Worm (Caenorhabditis elegans): ENCODE data around the gene C07G3.10.

C07G3.10 gene

DNA sequence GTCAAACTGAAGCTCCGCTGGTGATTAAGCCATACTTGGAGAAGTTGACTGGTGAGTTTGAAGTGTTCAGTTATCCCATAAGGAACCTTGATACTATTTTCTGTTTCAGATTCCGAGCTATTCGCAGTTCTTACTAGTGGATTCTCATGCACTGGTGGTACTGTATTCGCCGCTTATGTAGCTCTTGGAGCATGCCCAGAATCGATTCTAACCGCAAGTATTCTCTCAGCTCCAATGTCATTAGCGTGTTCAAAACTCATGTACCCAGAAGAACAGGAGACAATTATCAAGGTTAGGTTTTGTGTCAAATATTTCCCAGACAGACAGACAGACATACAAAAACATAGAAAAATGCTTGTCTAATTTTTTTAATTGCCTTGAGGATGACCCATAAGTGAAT lies 37.2 kb upstream of the C07G3.10 start:
- TF ChIP-seq R02D3.7 (tag; optimal IDR thresholded peaks at IDR 0.05) (no peak), peb-1 (tag; optimal IDR thresholded peaks at IDR 0.05) (no peak), gmeb-1 (tag; optimal IDR thresholded peaks at IDR 0.05) (no peak), unc-62 (GFP tag; optimal IDR thresholded peaks at IDR 0.05) (no peak), lin-11 (tag; optimal IDR thresholded peaks at IDR 0.05) (no peak)

DNA sequence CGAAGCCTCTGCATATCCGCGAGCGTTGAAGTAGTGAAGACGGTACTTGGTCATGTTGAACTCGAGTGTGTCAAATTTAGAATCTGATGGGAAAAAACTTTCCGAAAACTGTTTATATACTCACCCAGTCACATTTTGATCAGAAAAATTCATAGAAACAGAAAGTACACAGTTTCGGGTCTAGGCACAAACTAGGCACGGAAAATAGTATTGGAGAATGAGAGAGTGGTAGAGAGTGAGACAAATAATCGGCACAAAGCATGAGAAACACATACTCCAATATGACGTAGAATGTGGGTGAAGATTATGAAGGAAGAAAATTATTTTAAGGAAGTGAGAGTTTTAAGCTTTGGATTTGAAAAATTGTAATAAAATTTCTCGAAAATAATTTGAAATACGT lies 33.7 kb upstream of the C07G3.10 start, which contains the start of gene gst-33:
Gene gst-33 (minus strand): TSS at position 127 of the 400 bp plus-strand sequence.
- TF ChIP-seq blmp-1 (tag; optimal IDR thresholded peaks at IDR 0.05; ENCODE audit: insufficient read depth) (peak; percentile 61), F13H6.1 (tag; optimal IDR thresholded peaks at IDR 0.05) (peak; percentile 4), ztf-1 (GFP tag; conservative IDR thresholded peaks at IDR 0.05) (no peak), mdl-1 (tag; optimal IDR thresholded peaks at IDR 0.05) (no peak), alr-1 (tag; optimal IDR thresholded peaks at IDR 0.05) (no peak), unc-55 (GFP tag; optimal IDR thresholded peaks at IDR 0.05) (no peak), sma-9 (GFP tag; optimal IDR thresholded peaks at IDR 0.05) (peak; percentile 73), sma-9 (tag; optimal IDR thresholded peaks at IDR 0.05) (no peak), nhr-25 (tag; optimal IDR thresholded peaks at IDR 0.05) (no peak), ZK546.5 (tag; optimal IDR thresholded peaks at IDR 0.05) (no peak), fos-1 (tag; optimal IDR thresholded peaks at IDR 0.05) (peak; percentile 41), C34F6.9 (tag; optimal IDR thresholded peaks at IDR 0.05) (no peak), crh-2 (tag; optimal IDR thresholded peaks at IDR 0.05) (peak; percentile 22), nhr-129 (tag; optimal IDR thresholded peaks at IDR 0.05) (peak; percentile 39), snpc-4 (tag; optimal IDR thresholded peaks at IDR 0.05) (no peak), mbf-1 (tag; optimal IDR thresholded peaks at IDR 0.05) (no peak), nhr-11 (tag; optimal IDR thresholded peaks at IDR 0.05) (no peak), egl-27 (tag; optimal IDR thresholded peaks at IDR 0.05) (no peak), gmeb-1 (tag; optimal IDR thresholded peaks at IDR 0.05) (peak; percentile 61), lin-13 (GFP tag; optimal IDR thresholded peaks at IDR 0.05) (no peak)

ce11 chrV:3470782-3471181 lies 31.3 kb upstream of the C07G3.10 start, which contains the start of gene srbc-29:
Gene srbc-29, minus strand, starts transcription at chrV:3470882.
- TF ChIP-seq elt-3 (tag; optimal IDR thresholded peaks at IDR 0.05) = no peak
- TF ChIP-seq lin-11 (tag; optimal IDR thresholded peaks at IDR 0.05) = no peak
- no peak for TF ChIP-seq peb-1 (tag; optimal IDR thresholded peaks at IDR 0.05)
- TF ChIP-seq egl-27 (tag; optimal IDR thresholded peaks at IDR 0.05) = no peak
- no peak for TF ChIP-seq unc-62 (GFP tag; optimal IDR thresholded peaks at IDR 0.05)
- TF ChIP-seq blmp-1 (tag; optimal IDR thresholded peaks at IDR 0.05; ENCODE audit: insufficient read depth) = no peak
- TF ChIP-seq crh-2 (tag; optimal IDR thresholded peaks at IDR 0.05) = no peak
- no peak for TF ChIP-seq nhr-10 (tag; optimal IDR thresholded peaks at IDR 0.05)
- no peak for TF ChIP-seq zag-1 (tag; optimal IDR thresholded peaks at IDR 0.05)
- no peak for TF ChIP-seq ceh-16 (tag; optimal IDR thresholded peaks at IDR 0.05)
- TF ChIP-seq nhr-11 (tag; optimal IDR thresholded peaks at IDR 0.05) = no peak
- TF ChIP-seq alr-1 (tag; optimal IDR thresholded peaks at IDR 0.05) = no peak
- TF ChIP-seq lsy-2 (tag; optimal IDR thresholded peaks at IDR 0.05) = no peak
- TF ChIP-seq fos-1 (tag; optimal IDR thresholded peaks at IDR 0.05) = no peak
- no peak for TF ChIP-seq nhr-77 (tag; optimal IDR thresholded peaks at IDR 0.05)
- TF ChIP-seq C34F6.9 (tag; optimal IDR thresholded peaks at IDR 0.05) = no peak

DNA sequence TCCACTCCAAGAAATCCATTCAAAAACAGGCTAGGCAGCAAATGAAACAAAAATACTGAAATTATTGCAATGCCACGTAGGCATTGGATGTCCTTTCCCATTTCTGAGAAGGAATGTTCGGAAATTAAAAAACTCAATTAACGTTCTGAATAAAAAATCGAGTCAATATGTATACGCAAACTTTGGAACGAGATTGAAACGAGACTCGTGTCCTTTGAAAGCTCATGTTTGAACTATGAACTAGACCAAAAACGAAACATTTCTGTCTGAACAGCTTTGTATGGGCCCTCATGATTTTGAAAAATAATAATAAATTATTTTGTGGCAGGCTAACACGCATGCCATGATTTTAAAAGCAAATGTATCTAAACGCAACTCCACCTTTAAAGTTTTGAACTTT lies 27.1 kb upstream of the C07G3.10 start, which contains the start of gene oac-2:
Gene oac-2 (minus strand): TSS at position 101 of the 400 bp plus-strand sequence.
- TF ChIP-seq snpc-4 (tag; optimal IDR thresholded peaks at IDR 0.05) (no peak), nhr-77 (tag; optimal IDR thresholded peaks at IDR 0.05) (no peak), nhr-11 (tag; optimal IDR thresholded peaks at IDR 0.05) (no peak), ZK546.5 (tag; optimal IDR thresholded peaks at IDR 0.05) (no peak), sma-9 (GFP tag; optimal IDR thresholded peaks at IDR 0.05) (no peak), sma-9 (tag; optimal IDR thresholded peaks at IDR 0.05) (no peak), nhr-237 (tag; optimal IDR thresholded peaks at IDR 0.05) (no peak), nhr-25 (tag; optimal IDR thresholded peaks at IDR 0.05) (no peak), alr-1 (tag; optimal IDR thresholded peaks at IDR 0.05) (no peak), nhr-21 (tag; optimal IDR thresholded peaks at IDR 0.05) (no peak), lin-11 (tag; optimal IDR thresholded peaks at IDR 0.05) (no peak), ama-1 (optimal IDR thresholded peaks at IDR 0.05) (no peak), mbf-1 (tag; optimal IDR thresholded peaks at IDR 0.05) (no peak), nhr-10 (tag; optimal IDR thresholded peaks at IDR 0.05) (no peak), ztf-11 (tag; optimal IDR thresholded peaks at IDR 0.05) (no peak)

ce11 chrV:3476228-3476627 lies 25.9 kb upstream of the C07G3.10 start:
- TF ChIP-seq fos-1 (tag; optimal IDR thresholded peaks at IDR 0.05) (no peak), lsy-2 (tag; optimal IDR thresholded peaks at IDR 0.05) (no peak), mdl-1 (tag; optimal IDR thresholded peaks at IDR 0.05) (no peak), alr-1 (tag; optimal IDR thresholded peaks at IDR 0.05) (no peak), lin-13 (GFP tag; optimal IDR thresholded peaks at IDR 0.05) (no peak), Y55F3AM.14 (GFP tag; optimal IDR thresholded peaks at IDR 0.05) (no peak), ztf-1 (GFP tag; conservative IDR thresholded peaks at IDR 0.05) (no peak), mab-5 (tag; optimal IDR thresholded peaks at IDR 0.05) (no peak)
